Worm (Caenorhabditis elegans) whole organism, L1 larva: ENCODE measurements around the gene C24D10.5.

Source experiments
- efl-1 ChIP-seq, 4 experiments: fragments of 150-350 bp; optimal IDR thresholded peaks in 3 of 4; peaks in 1 of 4; 1 replicate in 1 of 4; 2 replicates in 3 of 4; lab custom pipeline; 2014; ENCODE audit warnings: missing biosample characterization in 2 of 4, missing genetic modification characterization in 2 of 4, missing genetic modification reagents in 2 of 4
- egl-27 ChIP-seq, 2 experiments: fragments of 150-350 bp in 1 of 2; sonication (generic microtip); optimal IDR thresholded peaks; 3 replicates each; lab custom pipeline; 2017 to 2018; ENCODE audit warnings: missing biosample characterization in 2 of 2, missing genetic modification characterization in 2 of 2, missing genetic modification reagents in 2 of 2
- isw-1 ChIP-seq: fragments of 200-800 bp; sonication (Bioruptor generic); IDR thresholded peaks from 2 replicates; pipeline ENCODE4 v1.3.6; 2022; ENCODE audit warnings: missing genetic modification characterization, missing compliant biosample characterization
- nhr-19 ChIP-seq: fragments of 200-800 bp; sonication (Bioruptor generic); conservative IDR thresholded peaks from 2 replicates; pipeline ENCODE4 v1.3.6; 2022; ENCODE audit warnings: missing genetic modification characterization, missing compliant biosample characterization
- nhr-28 ChIP-seq: fragments of 150-350 bp; optimal IDR thresholded peaks from 2 replicates; lab custom pipeline; 2014; ENCODE audit warnings: missing biosample characterization, missing genetic modification characterization
- nhr-76 ChIP-seq: sonication (generic microtip); optimal IDR thresholded peaks from 2 replicates; lab custom pipeline; 2017; ENCODE audit warnings: missing biosample characterization, missing genetic modification characterization
- nhr-77 ChIP-seq: fragments of 150-350 bp; optimal IDR thresholded peaks from 2 replicates; lab custom pipeline; 2014; ENCODE audit warnings: missing biosample characterization, missing genetic modification characterization

ce11 chrIV:5136523-5136922, 13.4 kb upstream of the C24D10.5 start:
- TF ChIP-seq nhr-76 (tag; lab: Kevin White, UChicago) = no peak
- TF ChIP-seq nhr-28 (tag; lab: Kevin White, UChicago) = no peak
- TF ChIP-seq isw-1 (GFP tag; lab: Robert Waterston, UW) = no peak
- no peak for TF ChIP-seq nhr-77 (tag; lab: Kevin White, UChicago)
- no peak for TF ChIP-seq nhr-19
- no peak for TF ChIP-seq egl-27 (tag; optimal IDR thresholded peaks at IDR 0.05; lab: Kevin White, UChicago)
- TF ChIP-seq efl-1 (optimal IDR thresholded peaks at IDR 0.05; lab: Kevin White, UChicago) = no peak
- no peak for TF ChIP-seq efl-1 (GFP tag; optimal IDR thresholded peaks at IDR 0.05 in 1 of 2; lab: Kevin White, UChicago)
